Fruit fly (Drosophila melanogaster) whole organism, wandering third instar larva: Measurements from ENCODE around the gene CG43760.

Experiments
- Abd-B ChIP-seq: fragments of >200 bp; optimal IDR thresholded peaks from 2 replicates; lab custom pipeline; 2017; ENCODE audit warnings: missing biosample characterization, missing genetic modification characterization
- CG32264 ChIP-seq: fragments of 200-800 bp; sonication (Bioruptor generic); optimal IDR thresholded peaks from 2 replicates; lab custom pipeline; 2016; ENCODE audit warnings: missing biosample characterization, missing genetic modification characterization
- Vsx2 ChIP-seq: fragments of 200-300, 225-300 bp; sonication (Bioruptor generic); optimal IDR thresholded peaks from 2 replicates; lab custom pipeline; 2018; ENCODE audit warnings: missing biosample characterization, missing genetic modification characterization; ENCODE audit not compliant: partially characterized antibody
- sv ChIP-seq: fragments of 200-800 bp; sonication (Bioruptor generic); optimal IDR thresholded peaks from 3 replicates; lab custom pipeline; 2016; ENCODE audit warnings: missing biosample characterization, missing genetic modification characterization

- no peak for TF ChIP-seq Vsx2 (GFP tag; lab: Kevin White, UChicago)
- TF ChIP-seq Abd-B, result no peak
- no peak for TF ChIP-seq sv (GFP tag; lab: Kevin White, UChicago)
- TF ChIP-seq CG32264 (GFP tag; lab: Kevin White, UChicago), result no peak
Observed at dm6 chr2L:15735918-15736317, 40.7 kb downstream of the CG43760 start.
